Worm (Caenorhabditis elegans) whole organism, late embryonic: ENCODE data around the gene unc-27.

ENCODE experiments used
- C08G9.2 ChIP-seq: sonication (generic microtip); optimal IDR thresholded peaks from 2 replicates; lab custom pipeline; 2016; ENCODE audit warnings: mild to moderate bottlenecking, missing genetic modification characterization, moderate library complexity, missing compliant biosample characterization
- C38D4.7 ChIP-seq: fragments of 200-800 bp; sonication (Bioruptor generic); optimal IDR thresholded peaks from 2 replicates; lab custom pipeline; 2018; ENCODE audit warnings: mild to moderate bottlenecking, missing genetic modification characterization, moderate library complexity, missing compliant biosample characterization
- F13H6.1 ChIP-seq: sonication (generic microtip); optimal IDR thresholded peaks from 2 replicates; lab custom pipeline; 2016; ENCODE audit warnings: missing genetic modification characterization, missing compliant biosample characterization
- K09A11.1 ChIP-seq: sonication (generic microtip); optimal IDR thresholded peaks from 2 replicates; lab custom pipeline; 2017; ENCODE audit warnings: antibody characterized with exemption, mild to moderate bottlenecking, missing genetic modification characterization, missing compliant biosample characterization; ENCODE audit not compliant: insufficient read depth
- T23F11.4 ChIP-seq: fragments of 200-800 bp; sonication (Bioruptor generic); optimal IDR thresholded peaks from 2 replicates; lab custom pipeline; 2018; ENCODE audit warnings: mild to moderate bottlenecking, missing genetic modification characterization, missing compliant biosample characterization
- ceh-22 ChIP-seq: sonication (generic microtip); optimal IDR thresholded peaks from 2 replicates; lab custom pipeline; 2017; ENCODE audit warnings: missing biosample characterization, missing genetic modification characterization
- ceh-31 ChIP-seq: sonication (generic microtip); optimal IDR thresholded peaks from 2 replicates; lab custom pipeline; 2016; ENCODE audit warnings: missing genetic modification characterization, missing compliant biosample characterization
- ceh-48 ChIP-seq: sonication (generic microtip); optimal IDR thresholded peaks from 2 replicates; lab custom pipeline; 2016; ENCODE audit warnings: missing genetic modification characterization, inconsistent platforms, missing compliant biosample characterization
- che-1 ChIP-seq: sonication (generic microtip); optimal IDR thresholded peaks from 2 replicates; lab custom pipeline; 2016; ENCODE audit warnings: mild to moderate bottlenecking, missing genetic modification characterization, missing compliant biosample characterization
- elt-2 ChIP-seq: sonication (generic microtip); optimal IDR thresholded peaks from 2 replicates; lab custom pipeline; 2016; ENCODE audit warnings: missing genetic modification reagents, missing genetic modification characterization, missing compliant biosample characterization
- elt-4 ChIP-seq: sonication (generic microtip); optimal IDR thresholded peaks from 2 replicates; lab custom pipeline; 2016; ENCODE audit warnings: missing genetic modification characterization, missing compliant biosample characterization
- ets-4 ChIP-seq: sonication (generic microtip); optimal IDR thresholded peaks from 2 replicates; lab custom pipeline; 2016; ENCODE audit warnings: missing genetic modification characterization, missing compliant biosample characterization
- fkh-6 ChIP-seq: sonication (generic microtip); optimal IDR thresholded peaks from 2 replicates; lab custom pipeline; 2016; ENCODE audit warnings: missing genetic modification characterization, missing compliant biosample characterization
- hlh-13 ChIP-seq: fragments of 200-800 bp; sonication (Bioruptor generic); optimal IDR thresholded peaks from 2 replicates; lab custom pipeline; 2018; ENCODE audit warnings: mild to moderate bottlenecking, missing genetic modification characterization, missing compliant biosample characterization
- hlh-15 ChIP-seq: sonication (generic microtip); optimal IDR thresholded peaks from 2 replicates; lab custom pipeline; 2016; ENCODE audit warnings: missing genetic modification characterization, missing compliant biosample characterization
- hlh-8 ChIP-seq: sonication (generic microtip); optimal IDR thresholded peaks from 2 replicates; lab custom pipeline; 2016; ENCODE audit warnings: missing genotype, missing genetic modification characterization, missing compliant biosample characterization
- lin-11 ChIP-seq: fragments of 200-800 bp; sonication (Bioruptor generic); optimal IDR thresholded peaks from 2 replicates; lab custom pipeline; 2018; ENCODE audit warnings: mild to moderate bottlenecking, missing genetic modification characterization, missing compliant biosample characterization
- madf-2 ChIP-seq: sonication (generic microtip); optimal IDR thresholded peaks from 2 replicates; lab custom pipeline; 2017; ENCODE audit warnings: missing genetic modification characterization, missing compliant biosample characterization
- mec-3 ChIP-seq: sonication (generic microtip); optimal IDR thresholded peaks from 2 replicates; lab custom pipeline; 2016; ENCODE audit warnings: borderline replicate concordance, missing genetic modification characterization, missing compliant biosample characterization
- nfya-1 ChIP-seq: sonication (generic microtip); optimal IDR thresholded peaks from 2 replicates; lab custom pipeline; 2017; ENCODE audit warnings: missing genetic modification characterization, mild to moderate bottlenecking, missing compliant biosample characterization, antibody characterized with exemption, moderate library complexity
- nhr-232 ChIP-seq: sonication (generic microtip); optimal IDR thresholded peaks from 2 replicates; lab custom pipeline; 2016; ENCODE audit warnings: missing genetic modification characterization, missing compliant biosample characterization
- npax-4 ChIP-seq: sonication (generic microtip); optimal IDR thresholded peaks from 2 replicates; lab custom pipeline; 2016; ENCODE audit warnings: missing genetic modification characterization, missing compliant biosample characterization
- odd-2 ChIP-seq: sonication (generic microtip); optimal IDR thresholded peaks from 2 replicates; lab custom pipeline; 2017; ENCODE audit warnings: antibody characterized with exemption, mild to moderate bottlenecking, missing genetic modification characterization, missing compliant biosample characterization
- pag-3 ChIP-seq: sonication (generic microtip); optimal IDR thresholded peaks from 2 replicates; lab custom pipeline; 2016; ENCODE audit warnings: missing compliant biosample characterization, missing genetic modification characterization, borderline replicate concordance
- pha-2 ChIP-seq: sonication (generic microtip); optimal IDR thresholded peaks from 2 replicates; lab custom pipeline; 2017; ENCODE audit warnings: mild to moderate bottlenecking, missing genetic modification characterization, missing compliant biosample characterization
- pqm-1 ChIP-seq: sonication (generic microtip); optimal IDR thresholded peaks from 2 replicates; lab custom pipeline; 2016; ENCODE audit warnings: missing genetic modification characterization, missing compliant biosample characterization
- pros-1 ChIP-seq: fragments of 150-350 bp; optimal IDR thresholded peaks from 2 replicates; lab custom pipeline; 2014; ENCODE audit warnings: missing biosample characterization, missing genetic modification reagents, missing genetic modification characterization
- ref-2 ChIP-seq: sonication (generic microtip); optimal IDR thresholded peaks from 2 replicates; lab custom pipeline; 2016; ENCODE audit warnings: missing genetic modification characterization, missing compliant biosample characterization
- sox-2 ChIP-seq: fragments of 200-800 bp; sonication (Bioruptor generic); IDR thresholded peaks from 2 replicates; pipeline ENCODE4 v1.3.6; 2022; ENCODE audit warnings: missing genetic modification reagents, missing genetic modification characterization, missing compliant biosample characterization
- syd-9 ChIP-seq: sonication (generic microtip); optimal IDR thresholded peaks from 2 replicates; lab custom pipeline; 2016; ENCODE audit warnings: mild to moderate bottlenecking, missing genetic modification characterization, moderate library complexity, missing compliant biosample characterization
- tbx-7 ChIP-seq: sonication (generic microtip); optimal IDR thresholded peaks from 2 replicates; lab custom pipeline; 2016; ENCODE audit warnings: missing genotype, missing genetic modification characterization, missing compliant biosample characterization
- unc-42 ChIP-seq: sonication (generic microtip); optimal IDR thresholded peaks from 2 replicates; lab custom pipeline; 2016; ENCODE audit warnings: missing genotype, missing genetic modification characterization, missing compliant biosample characterization
- unc-55 ChIP-seq: sonication (generic microtip); optimal IDR thresholded peaks from 2 replicates; lab custom pipeline; 2017; ENCODE audit warnings: missing biosample characterization, missing genetic modification reagents, missing genetic modification characterization

unc-27 gene

ce11 chrX:8790093-8790492 is 837 bp downstream of the unc-27 start:
- no peak for TF ChIP-seq ceh-31 (tag; lab: Kevin White, UChicago)
- TF ChIP-seq pag-3: no peak
- TF ChIP-seq ceh-48 (tag; lab: Kevin White, UChicago): no peak
- no peak for TF ChIP-seq C38D4.7
- no peak for TF ChIP-seq che-1
- no peak for TF ChIP-seq pros-1 (tag; lab: Kevin White, UChicago)
- TF ChIP-seq npax-4 (tag; lab: Kevin White, UChicago): no peak
- TF ChIP-seq pqm-1: no peak
- no peak for TF ChIP-seq elt-2 (tag; lab: Kevin White, UChicago)
- TF ChIP-seq mec-3 (tag; lab: Kevin White, UChicago): no peak
- TF ChIP-seq sox-2 (GFP tag; lab: Robert Waterston, UW): no peak
- no peak for TF ChIP-seq tbx-7
- no peak for TF ChIP-seq nhr-232 (tag; lab: Kevin White, UChicago)
- no peak for TF ChIP-seq ceh-22
- TF ChIP-seq F13H6.1 (tag; lab: Kevin White, UChicago): no peak
- TF ChIP-seq T23F11.4 (GFP tag; lab: Kevin White, UChicago): no peak
- no peak for TF ChIP-seq lin-11 (tag; lab: Kevin White, UChicago)
- TF ChIP-seq unc-55 (GFP tag; lab: Kevin White, UChicago): no peak
- TF ChIP-seq K09A11.1 (tag; lab: Kevin White, UChicago): no peak

ce11 chrX:8791821-8792220 is 2.6 kb downstream of the unc-27 start, which contains the start of gene chup-1:
chup-1 (plus strand) TSS chrX:8792160.
- no peak for TF ChIP-seq nhr-232 (tag; lab: Kevin White, UChicago)
- TF ChIP-seq sox-2 (GFP tag; lab: Robert Waterston, UW): no peak
- peak; percentile 22 for TF ChIP-seq ceh-48 (tag; lab: Kevin White, UChicago)
- no peak for TF ChIP-seq fkh-6 (tag; lab: Kevin White, UChicago)
- no peak for TF ChIP-seq madf-2 (tag; lab: Kevin White, UChicago)
- peak; percentile 4 for TF ChIP-seq nfya-1 (tag; lab: Kevin White, UChicago)

- TF ChIP-seq C08G9.2: peak; percentile 37
- no peak for TF ChIP-seq mec-3 (tag; lab: Kevin White, UChicago)
- TF ChIP-seq T23F11.4 (GFP tag; lab: Kevin White, UChicago): peak; percentile 36
Observed at ce11 chrX:8796699-8797282, 7.5 kb downstream of the unc-27 start, which contains the start of gene R04E5.7. R04E5.7 (minus strand) TSS chrX:8797262.

- no peak for TF ChIP-seq unc-42 (tag; lab: Kevin White, UChicago)
- TF ChIP-seq hlh-15 (tag; lab: Kevin White, UChicago): no peak
- no peak for TF ChIP-seq syd-9 (tag; lab: Kevin White, UChicago)
- no peak for TF ChIP-seq unc-55 (GFP tag; lab: Kevin White, UChicago)
- TF ChIP-seq pros-1 (tag; lab: Kevin White, UChicago): no peak
Observed at ce11 chrX:8797653-8798052, 8.4 kb downstream of the unc-27 start.

- no peak for TF ChIP-seq K09A11.1 (tag; lab: Kevin White, UChicago)
- no peak for TF ChIP-seq hlh-13
- TF ChIP-seq ref-2 (tag; lab: Kevin White, UChicago): no peak
- TF ChIP-seq hlh-8 (tag; lab: Kevin White, UChicago): no peak
- no peak for TF ChIP-seq mec-3 (tag; lab: Kevin White, UChicago)
- TF ChIP-seq unc-42 (tag; lab: Kevin White, UChicago): no peak
- no peak for TF ChIP-seq odd-2 (tag; lab: Kevin White, UChicago)
- no peak for TF ChIP-seq lin-11 (tag; lab: Kevin White, UChicago)
Observed at ce11 chrX:8799925-8800324, 10.7 kb downstream of the unc-27 start.

ce11 chrX:8800355-8800754 is 11.1 kb downstream of the unc-27 start:
- TF ChIP-seq pha-2 (no peak), ets-4 (tag; lab: Kevin White, UChicago) (no peak), mec-3 (tag; lab: Kevin White, UChicago) (no peak), ceh-48 (tag; lab: Kevin White, UChicago) (no peak), T23F11.4 (GFP tag; lab: Kevin White, UChicago) (no peak), elt-4 (tag; lab: Kevin White, UChicago) (no peak)
